Worm (Caenorhabditis elegans) whole organism, L1 larva: ENCODE results near the gene msp-64.

Source experiments
- C16A3.4 ChIP-seq: fragments of 150-350 bp; optimal IDR thresholded peaks from 2 replicates; lab custom pipeline; 2014; ENCODE audit warnings: missing biosample characterization, missing genetic modification characterization
- C34B4.2 ChIP-seq: sonication (generic microtip); optimal IDR thresholded peaks from 2 replicates; lab custom pipeline; 2017; ENCODE audit warnings: mild to moderate bottlenecking, missing genetic modification characterization, missing compliant biosample characterization
- F16B12.6 ChIP-seq: fragments of 150-350 bp; optimal IDR thresholded peaks from 2 replicates; lab custom pipeline; 2014; ENCODE audit warnings: missing biosample characterization, missing genetic modification characterization
- aha-1 ChIP-seq: fragments of 150-350 bp; optimal IDR thresholded peaks from 2 replicates; lab custom pipeline; 2014; ENCODE audit warnings: missing biosample characterization, missing genetic modification characterization
- alr-1 ChIP-seq: fragments of 200-800 bp; sonication (Bioruptor generic); optimal IDR thresholded peaks from 2 replicates; lab custom pipeline; 2018; ENCODE audit warnings: borderline replicate concordance, mild to moderate bottlenecking, missing genetic modification characterization, missing compliant biosample characterization
- aly-2 ChIP-seq: fragments of 150-350 bp; optimal IDR thresholded peaks from 2 replicates; lab custom pipeline; 2014; ENCODE audit warnings: missing biosample characterization, missing genetic modification characterization
- ama-1 ChIP-seq: fragments of 150-350 bp; optimal IDR thresholded peaks from 2 replicates; lab custom pipeline; 2014
- blmp-1 ChIP-seq: fragments of 150-350 bp; optimal IDR thresholded peaks from 2 replicates; lab custom pipeline; 2014; ENCODE audit warnings: missing biosample characterization, missing genetic modification characterization
- ceh-63 ChIP-seq: fragments of 200-800 bp; sonication (Bioruptor generic); optimal IDR thresholded peaks from 2 replicates; lab custom pipeline; 2018; ENCODE audit warnings: mild to moderate bottlenecking, missing genetic modification characterization, missing compliant biosample characterization
- ceh-8 ChIP-seq: fragments of 200-800 bp; sonication (Bioruptor generic); optimal IDR thresholded peaks from 2 replicates; lab custom pipeline; 2018; ENCODE audit warnings: mild to moderate bottlenecking, missing genetic modification characterization, moderate library complexity, missing compliant biosample characterization
- ceh-82 ChIP-seq, 3 experiments: fragments of 150-350 bp in 1 of 3; sonication (generic microtip) in 2 of 3; optimal IDR thresholded peaks; 2 replicates each; lab custom pipeline; 2014 to 2017; ENCODE audit warnings: missing biosample characterization in 3 of 3, missing genetic modification characterization in 3 of 3
- ceh-88 ChIP-seq: fragments of 200-800 bp; sonication (Bioruptor generic); IDR thresholded peaks from 2 replicates; pipeline ENCODE4 v1.3.6; 2022; ENCODE audit warnings: missing genetic modification characterization, missing compliant biosample characterization
- dsc-1 ChIP-seq: sonication (generic microtip); optimal IDR thresholded peaks from 2 replicates; lab custom pipeline; 2016; ENCODE audit warnings: mild to moderate bottlenecking, missing genetic modification characterization, missing compliant biosample characterization
- efl-1 ChIP-seq, 4 experiments: fragments of 150-350 bp; optimal IDR thresholded peaks in 3 of 4; peaks in 1 of 4; 1 replicate in 1 of 4; 2 replicates in 3 of 4; lab custom pipeline; 2014; ENCODE audit warnings: missing biosample characterization in 2 of 4, missing genetic modification characterization in 2 of 4, missing genetic modification reagents in 2 of 4
- efl-3 ChIP-seq: fragments of 200-800 bp; sonication (Bioruptor generic); optimal IDR thresholded peaks from 2 replicates; lab custom pipeline; 2018; ENCODE audit warnings: mild to moderate bottlenecking, missing genetic modification characterization, missing compliant biosample characterization
- egl-13 ChIP-seq: sonication (generic microtip); optimal IDR thresholded peaks from 2 replicates; lab custom pipeline; 2016; ENCODE audit warnings: missing genotype, missing genetic modification reagents, missing genetic modification characterization, missing compliant biosample characterization
- egl-27 ChIP-seq, 2 experiments: fragments of 150-350 bp in 1 of 2; sonication (generic microtip); optimal IDR thresholded peaks; 3 replicates each; lab custom pipeline; 2017 to 2018; ENCODE audit warnings: missing biosample characterization in 2 of 2, missing genetic modification characterization in 2 of 2, missing genetic modification reagents in 2 of 2
- fkh-8 ChIP-seq: sonication (generic microtip); optimal IDR thresholded peaks from 2 replicates; lab custom pipeline; 2016; ENCODE audit warnings: mild to moderate bottlenecking, missing genetic modification characterization, missing compliant biosample characterization
- fos-1 ChIP-seq: fragments of 150-350 bp; optimal IDR thresholded peaks from 2 replicates; lab custom pipeline; 2014; ENCODE audit warnings: missing biosample characterization, missing genetic modification characterization
- isw-1 ChIP-seq: fragments of 200-800 bp; sonication (Bioruptor generic); IDR thresholded peaks from 2 replicates; pipeline ENCODE4 v1.3.6; 2022; ENCODE audit warnings: missing genetic modification characterization, missing compliant biosample characterization
- lin-13 ChIP-seq: fragments of 150-350 bp; optimal IDR thresholded peaks from 2 replicates; lab custom pipeline; 2014; ENCODE audit warnings: missing biosample characterization, missing genetic modification reagents, missing genetic modification characterization
- lin-14 ChIP-seq: fragments of 200-800 bp; sonication (Bioruptor generic); optimal IDR thresholded peaks from 2 replicates; lab custom pipeline; 2018; ENCODE audit warnings: mild to moderate bottlenecking, missing genetic modification characterization, moderate library complexity, missing compliant biosample characterization
- lsy-2 ChIP-seq, 2 experiments: fragments of 150-350 bp; optimal IDR thresholded peaks; 2 replicates each; lab custom pipeline; 2014; ENCODE audit warnings: missing biosample characterization in 2 of 2, missing genetic modification characterization in 2 of 2
- mdl-1 ChIP-seq, 2 experiments: fragments of 150-350 bp; optimal IDR thresholded peaks; 2 replicates each; lab custom pipeline; 2014 to 2017; ENCODE audit warnings: missing biosample characterization in 2 of 2, missing genetic modification characterization in 2 of 2, inconsistent platforms in 1 of 2
- mep-1 ChIP-seq: fragments of 150-350 bp; optimal IDR thresholded peaks from 2 replicates; lab custom pipeline; 2014; ENCODE audit warnings: missing biosample characterization, missing genetic modification characterization
- nhr-11 ChIP-seq: fragments of 150-350 bp; optimal IDR thresholded peaks from 2 replicates; lab custom pipeline; 2014; ENCODE audit warnings: missing biosample characterization, missing genetic modification characterization
- nhr-19 ChIP-seq: fragments of 200-800 bp; sonication (Bioruptor generic); conservative IDR thresholded peaks from 2 replicates; pipeline ENCODE4 v1.3.6; 2022; ENCODE audit warnings: missing genetic modification characterization, missing compliant biosample characterization
- nhr-20 ChIP-seq: sonication (generic microtip); optimal IDR thresholded peaks from 2 replicates; lab custom pipeline; 2016; ENCODE audit warnings: mild to moderate bottlenecking, missing genetic modification characterization, missing compliant biosample characterization
- nhr-237 ChIP-seq: fragments of 150-350 bp; optimal IDR thresholded peaks from 2 replicates; lab custom pipeline; 2014; ENCODE audit warnings: missing biosample characterization, missing genetic modification characterization
- nhr-28 ChIP-seq: fragments of 150-350 bp; optimal IDR thresholded peaks from 2 replicates; lab custom pipeline; 2014; ENCODE audit warnings: missing biosample characterization, missing genetic modification characterization
- nhr-47 ChIP-seq: sonication (generic microtip); optimal IDR thresholded peaks from 2 replicates; lab custom pipeline; 2016; ENCODE audit warnings: mild to moderate bottlenecking, missing genetic modification characterization, moderate library complexity, missing compliant biosample characterization
- nhr-71 ChIP-seq: sonication (generic microtip); optimal IDR thresholded peaks from 2 replicates; lab custom pipeline; 2016; ENCODE audit warnings: mild to moderate bottlenecking, missing genetic modification characterization, moderate library complexity, missing compliant biosample characterization
- nhr-77 ChIP-seq: fragments of 150-350 bp; optimal IDR thresholded peaks from 2 replicates; lab custom pipeline; 2014; ENCODE audit warnings: missing biosample characterization, missing genetic modification characterization
- nhr-90 ChIP-seq: sonication (generic microtip); optimal IDR thresholded peaks from 2 replicates; lab custom pipeline; 2016; ENCODE audit warnings: mild to moderate bottlenecking, missing genetic modification characterization, missing compliant biosample characterization; ENCODE audit not compliant: poor library complexity
- pax-3 ChIP-seq: fragments of 200-800 bp; sonication (Bioruptor generic); optimal IDR thresholded peaks from 2 replicates; lab custom pipeline; 2018; ENCODE audit warnings: mild to moderate bottlenecking, missing genetic modification characterization, moderate library complexity, missing compliant biosample characterization
- rnt-1 ChIP-seq: sonication (generic microtip); optimal IDR thresholded peaks from 2 replicates; lab custom pipeline; 2016; ENCODE audit warnings: mild to moderate bottlenecking, missing genetic modification characterization, moderate library complexity, missing compliant biosample characterization
- snpc-4 ChIP-seq: fragments of 150-350 bp; optimal IDR thresholded peaks from 2 replicates; lab custom pipeline; 2014; ENCODE audit warnings: missing biosample characterization, missing genetic modification characterization
- snu-23 ChIP-seq: sonication (generic microtip); optimal IDR thresholded peaks from 2 replicates; lab custom pipeline; 2016; ENCODE audit warnings: missing genetic modification characterization, missing compliant biosample characterization
- swsn-7 ChIP-seq: sonication (generic microtip); optimal IDR thresholded peaks from 2 replicates; lab custom pipeline; 2016; ENCODE audit warnings: missing genetic modification characterization, missing compliant biosample characterization
- tbx-2 ChIP-seq: sonication (generic microtip); optimal IDR thresholded peaks from 2 replicates; lab custom pipeline; 2016; ENCODE audit warnings: missing genetic modification characterization, missing compliant biosample characterization
- unc-62 ChIP-seq: fragments of 150-350 bp; optimal IDR thresholded peaks from 2 replicates; lab custom pipeline; 2014; ENCODE audit warnings: missing biosample characterization, missing genetic modification reagents, missing genetic modification characterization
- unc-86 ChIP-seq: sonication (generic microtip); optimal IDR thresholded peaks from 2 replicates; lab custom pipeline; 2016; ENCODE audit warnings: missing genetic modification characterization, missing compliant biosample characterization
- unc-98 ChIP-seq: fragments of 200-800 bp; sonication (Bioruptor generic); IDR thresholded peaks from 2 replicates; pipeline ENCODE4 v1.3.6; 2022; ENCODE audit warnings: missing genetic modification characterization, missing compliant biosample characterization
- vab-15 ChIP-seq: sonication (generic microtip); optimal IDR thresholded peaks from 2 replicates; lab custom pipeline; 2017; ENCODE audit warnings: missing genotype, mild to moderate bottlenecking, missing genetic modification characterization, missing compliant biosample characterization

Gene msp-64

DNA sequence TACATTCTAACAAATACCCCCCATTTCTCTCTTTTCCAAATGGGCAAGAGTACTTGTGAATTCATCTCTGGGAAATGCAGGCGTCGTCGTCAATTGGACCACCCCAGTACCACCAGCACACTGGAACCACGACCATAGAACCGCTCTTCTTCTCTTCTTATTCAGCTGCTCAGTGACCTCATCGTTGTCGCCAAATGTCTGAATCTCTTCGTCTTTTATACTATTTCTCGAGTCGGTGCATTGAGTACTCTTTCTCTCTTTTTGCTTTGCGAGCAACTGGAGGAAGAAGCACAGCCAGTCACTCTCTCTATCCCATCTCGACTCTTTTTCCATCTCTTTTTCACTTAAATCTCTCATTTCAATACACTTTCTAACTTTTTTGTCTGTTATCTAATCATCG is 30.3 kb downstream of the msp-64 start (continued):
- TF ChIP-seq efl-3 (GFP tag; lab: Kevin White, UChicago), result no peak
- TF ChIP-seq efl-1 (optimal IDR thresholded peaks at IDR 0.05; lab: Kevin White, UChicago), result peak; percentile 10 to 44
- no peak for TF ChIP-seq efl-1 (GFP tag; optimal IDR thresholded peaks at IDR 0.05 in 1 of 2; lab: Kevin White, UChicago)
- TF ChIP-seq lin-14 (GFP tag; lab: Kevin White, UChicago), result peak; percentile 88
- no peak for TF ChIP-seq dsc-1 (tag; lab: Kevin White, UChicago)
- TF ChIP-seq ceh-88, result no peak
- peak; percentile 10 to 53 for TF ChIP-seq lsy-2 (tag; optimal IDR thresholded peaks at IDR 0.05; lab: Kevin White, UChicago)
- peak; percentile 28 for TF ChIP-seq tbx-2 (tag; lab: Kevin White, UChicago)
- no peak for TF ChIP-seq vab-15
- peak; percentile 36 for TF ChIP-seq rnt-1 (tag; lab: Kevin White, UChicago)
- peak; percentile 34 for TF ChIP-seq fos-1 (tag; lab: Kevin White, UChicago)
- TF ChIP-seq ama-1 (lab: Kevin White, UChicago), result no peak
- TF ChIP-seq unc-86 (tag; lab: Kevin White, UChicago), result peak; percentile 17
- no peak for TF ChIP-seq aly-2 (tag; lab: Kevin White, UChicago)
- TF ChIP-seq mep-1 (tag; lab: Kevin White, UChicago), result peak; percentile 52
- no peak for TF ChIP-seq nhr-237 (tag; lab: Kevin White, UChicago)
- TF ChIP-seq, all 84 proteins: peak for 20

DNA sequence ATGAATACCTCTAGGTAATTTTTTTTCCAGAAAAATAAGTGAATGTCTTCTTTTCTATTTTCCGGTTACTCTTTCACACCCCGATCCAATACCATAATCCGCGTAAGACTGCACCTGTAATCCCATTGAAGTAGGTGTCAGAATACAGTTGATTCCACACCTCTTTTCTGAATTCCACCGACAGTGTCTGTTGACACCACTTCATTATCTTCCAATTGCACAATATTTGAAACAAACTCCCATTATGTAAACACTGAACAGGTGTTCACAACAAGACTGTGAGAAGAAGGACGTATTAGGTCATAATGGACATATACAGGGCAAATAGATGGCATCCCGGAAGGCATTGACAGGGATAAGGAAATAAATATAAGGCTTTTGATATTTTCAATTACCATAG is 32.8 kb downstream of the msp-64 start:
- no peak for TF ChIP-seq rnt-1 (tag; lab: Kevin White, UChicago)
- TF ChIP-seq nhr-28 (tag; lab: Kevin White, UChicago), result no peak
- no peak for TF ChIP-seq blmp-1 (tag; lab: Kevin White, UChicago)
- TF ChIP-seq unc-98 (GFP tag; lab: Robert Waterston, UW), result no peak
- no peak for TF ChIP-seq ceh-63 (GFP tag; lab: Kevin White, UChicago)

DNA sequence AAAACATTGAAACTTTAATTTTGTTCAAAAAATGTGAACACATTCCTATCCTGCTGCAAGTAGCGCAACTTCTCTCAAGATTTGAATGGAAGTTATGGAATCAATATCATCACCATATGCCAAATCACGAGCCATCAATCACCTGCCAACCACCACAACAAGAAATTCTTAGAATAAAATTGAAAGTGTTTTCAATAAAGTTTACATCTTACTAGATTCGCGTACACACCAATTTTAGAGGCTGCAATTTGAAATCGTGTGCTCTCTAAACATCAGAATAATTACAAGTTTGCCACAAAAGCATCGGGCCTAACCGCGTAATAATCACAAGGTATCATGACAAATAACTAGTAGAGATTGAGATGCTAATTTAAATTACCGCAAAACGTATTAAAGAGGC is 35.3 kb downstream of the msp-64 start:
- TF ChIP-seq C34B4.2 (tag; lab: Kevin White, UChicago) (no peak), nhr-71 (tag; lab: Kevin White, UChicago) (peak; percentile 21), ceh-8 (no peak), fkh-8 (peak; percentile 53), pax-3 (tag; lab: Kevin White, UChicago) (peak; percentile 62)

DNA sequence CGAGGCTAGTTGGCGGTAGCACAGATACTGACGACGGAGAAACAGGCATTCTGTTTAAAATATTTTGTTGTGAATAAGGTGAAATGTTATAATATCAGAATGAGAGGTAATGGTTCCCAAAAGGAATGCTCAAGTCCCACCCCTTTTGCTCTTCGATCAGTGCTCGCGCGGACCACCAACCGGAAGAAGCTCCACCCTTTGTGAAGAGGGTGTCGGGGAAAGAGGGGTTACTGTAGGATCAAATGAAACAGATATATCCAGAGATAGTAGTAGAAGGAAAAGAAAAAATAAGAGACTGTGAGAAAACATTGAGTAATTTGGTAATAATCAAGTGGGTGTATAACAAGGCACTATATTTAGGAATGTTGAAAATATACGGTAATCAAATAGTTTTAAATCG is 36.0 kb downstream of the msp-64 start, which contains the start of the genes dmd-5 and F10C1.1:
Gene dmd-5 (minus strand): TSS at position 101 of the 400 bp plus-strand sequence.
Gene F10C1.1 (plus strand): TSS at position 110 of the 400 bp plus-strand sequence.
- no peak for TF ChIP-seq egl-27 (tag; optimal IDR thresholded peaks at IDR 0.05; lab: Kevin White, UChicago)
- TF ChIP-seq egl-13, result no peak
- TF ChIP-seq aha-1 (tag; lab: Kevin White, UChicago), result no peak

DNA sequence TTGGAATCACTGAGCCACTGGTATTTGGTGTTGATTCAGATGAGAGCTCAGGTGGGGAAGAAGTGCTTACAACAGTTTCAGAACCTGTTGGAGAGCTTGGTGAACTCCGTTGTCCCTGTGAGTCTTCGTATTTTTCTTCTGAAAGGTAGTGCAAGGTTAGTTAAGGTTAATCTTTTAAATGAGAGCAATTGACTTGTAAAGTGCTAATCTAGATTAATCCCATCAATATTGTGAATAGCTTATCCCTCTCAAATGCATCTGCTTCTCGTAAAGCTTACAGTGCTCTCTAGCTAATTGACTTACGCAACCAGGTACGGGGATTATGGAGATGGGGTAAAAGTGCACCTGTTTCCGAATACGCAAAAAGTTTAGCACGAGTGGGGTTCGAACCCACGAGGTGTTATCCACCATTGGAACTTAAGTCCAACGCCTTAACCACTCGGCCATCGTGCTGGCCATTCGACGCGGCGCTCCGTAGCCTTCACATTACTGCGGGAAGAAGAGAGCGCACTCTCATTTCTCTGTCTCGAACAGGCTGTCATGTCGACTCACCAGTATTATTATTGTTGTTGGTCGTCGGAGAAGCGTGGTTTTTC is 37.5 kb downstream of the msp-64 start:
- TF ChIP-seq nhr-90 (peak; percentile 50), F16B12.6 (peak; percentile 42), C16A3.4 (tag; lab: Kevin White, UChicago) (peak; percentile 56), isw-1 (GFP tag; lab: Robert Waterston, UW) (0 out of 2 replicates have a peak, but pooled peaks have one; percentile 3), nhr-19 (GFP tag; lab: Robert Waterston, UW) (peak; percentile 59), ceh-8 (peak; percentile 11), nhr-20 (tag; lab: Kevin White, UChicago) (peak; percentile 63), lsy-2 (tag; optimal IDR thresholded peaks at IDR 0.05; lab: Kevin White, UChicago) (peak; percentile 19 to 53), dsc-1 (tag; lab: Kevin White, UChicago) (peak; percentile 10), swsn-7 (tag; lab: Kevin White, UChicago) (peak; percentile 51), alr-1 (tag; lab: Kevin White, UChicago) (no peak), unc-62 (no peak), nhr-77 (tag; lab: Kevin White, UChicago) (peak; percentile 19), snpc-4 (tag; lab: Kevin White, UChicago) (peak; percentile 23), snu-23 (GFP tag; lab: Kevin White, UChicago) (peak; percentile 73), efl-1 (optimal IDR thresholded peaks at IDR 0.05; lab: Kevin White, UChicago) (peak; percentile 38 to 51), efl-1 (GFP tag; optimal IDR thresholded peaks at IDR 0.05 in 1 of 2; lab: Kevin White, UChicago) (peak; percentile 24 to 93), mdl-1 (tag; optimal IDR thresholded peaks at IDR 0.05; lab: Kevin White, UChicago) (peak in 1 of 2 experiments; percentile 50), nhr-11 (no peak), lin-13 (GFP tag; lab: Kevin White, UChicago) (peak; percentile 28), nhr-47 (tag; lab: Kevin White, UChicago) (peak; percentile 63), ceh-82 (tag; optimal IDR thresholded peaks at IDR 0.05; lab: Kevin White, UChicago) (peak in 2 of 3 experiments; percentile 25 to 55)
